Fruit fly (Drosophila melanogaster) S2 (cell line): Measurements from ENCODE around the gene CG13842.

Source experiments
- CG8478 ChIP-seq: fragments of >200 bp; optimal IDR thresholded peaks from 2 replicates; lab custom pipeline; 2018
- CTCF ChIP-seq, 2 experiments: fragments of >200 bp; optimal IDR thresholded peaks; 2 replicates each; lab custom pipeline; 2018

DNA sequence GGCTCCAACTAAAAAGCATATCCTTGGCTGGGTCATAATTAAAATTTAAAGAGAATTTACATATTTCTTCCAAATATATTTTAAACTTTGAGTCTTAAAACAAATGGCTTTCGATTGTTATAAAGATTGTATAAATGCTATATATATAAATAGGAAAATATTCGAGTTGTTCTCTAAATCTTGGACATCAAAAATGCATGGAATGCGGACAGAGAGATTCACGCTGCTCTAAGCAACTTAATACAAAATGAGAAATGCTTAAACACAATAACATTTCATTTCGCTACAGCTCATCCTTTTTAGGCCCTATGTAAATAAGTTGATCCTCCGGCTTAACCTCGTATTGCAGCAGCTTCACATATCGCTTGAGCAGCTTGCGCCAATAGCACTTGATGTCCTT, 41.9 kb upstream of the CG13842 start, which contains the start of gene CG31139:
- TF ChIP-seq CTCF (optimal IDR thresholded peaks at IDR 0.05; lab: Kevin White, UChicago): no peak
- no peak for TF ChIP-seq CG8478 (lab: Kevin White, UChicago)
